Fruit fly (Drosophila melanogaster): ENCODE data around the gene Aps.

- TF ChIP-seq br (GFP tag; optimal IDR thresholded peaks at IDR 0.05) (no peak), Hr83 (GFP tag; optimal IDR thresholded peaks at IDR 0.05; ENCODE audit: poor library complexity, severe bottlenecking) (no peak), Sp1 (GFP tag; optimal IDR thresholded peaks at IDR 0.05) (no peak), Dfd (GFP tag; optimal IDR thresholded peaks at IDR 0.05) (no peak), psq (GFP tag; optimal IDR thresholded peaks at IDR 0.05) (no peak), jim (GFP tag; optimal IDR thresholded peaks at IDR 0.05) (no peak), Vsx2 (GFP tag; optimal IDR thresholded peaks at IDR 0.05; ENCODE audit: partially characterized antibody) (no peak), brk (GFP tag; optimal IDR thresholded peaks at IDR 0.05) (no peak), Hnf4 (GFP tag; optimal IDR thresholded peaks at IDR 0.05) (no peak)
Observed at dm6 chr3L:10876036-10876435, 22.9 kb downstream of the Aps start.
